Fruit fly (Drosophila melanogaster) whole organism, prepupa: Measurements from ENCODE around the gene CG3526.

Source experiments
- CG11902 ChIP-seq: fragments of 200-800 bp; sonication (Bioruptor generic); optimal IDR thresholded peaks from 3 replicates; lab custom pipeline; 2016; ENCODE audit warnings: missing biosample characterization, missing genetic modification characterization
- CG15336 ChIP-seq: fragments of 200-800 bp; sonication (Bioruptor generic); IDR thresholded peaks from 2 replicates; pipeline ENCODE4 v1.3.6; 2022; ENCODE audit warnings: missing biosample characterization, missing genetic modification characterization
- CG3032 ChIP-seq: fragments of 200-800 bp; optimal IDR thresholded peaks from 2 replicates; lab custom pipeline; 2019; ENCODE audit warnings: missing biosample characterization, mild to moderate bottlenecking, missing genetic modification characterization, moderate library complexity
- CG31627 ChIP-seq: fragments of 200-800 bp; sonication (Bioruptor generic); optimal IDR thresholded peaks from 3 replicates; lab custom pipeline; 2016; ENCODE audit warnings: missing biosample characterization, missing genetic modification characterization
- CG3919 ChIP-seq: fragments of 200-800 bp; sonication (Bioruptor generic); optimal IDR thresholded peaks from 3 replicates; lab custom pipeline; 2016; ENCODE audit warnings: missing biosample characterization, missing genetic modification characterization
- CG6854 ChIP-seq: fragments of 200-800 bp; sonication (Bioruptor generic); optimal IDR thresholded peaks from 2 replicates; lab custom pipeline; 2017; ENCODE audit warnings: missing biosample characterization, mild to moderate bottlenecking, missing genetic modification characterization
- CG9139 ChIP-seq: fragments of 200-800 bp; sonication (Bioruptor generic); optimal IDR thresholded peaks from 3 replicates; lab custom pipeline; 2017; ENCODE audit warnings: missing biosample characterization, mild to moderate bottlenecking, missing genetic modification characterization
- Eip78C ChIP-seq: fragments of 200-800 bp; sonication (Bioruptor generic); peaks from one replicate; lab custom pipeline; 2016; ENCODE audit warnings: missing biosample characterization, missing genetic modification characterization
- Eip93F ChIP-seq: fragments of 200-800 bp; sonication (Bioruptor generic); optimal IDR thresholded peaks from 2 replicates; lab custom pipeline; 2016; ENCODE audit warnings: missing biosample characterization, mild to moderate bottlenecking, missing genetic modification characterization
- Ets21C ChIP-seq: fragments of 200-800 bp; sonication (Bioruptor generic); optimal IDR thresholded peaks from 3 replicates; lab custom pipeline; 2016; ENCODE audit warnings: missing biosample characterization, missing genetic modification characterization
- Ets96B ChIP-seq: fragments of 200-800 bp; optimal IDR thresholded peaks from 2 replicates; lab custom pipeline; 2019; ENCODE audit warnings: missing biosample characterization, mild to moderate bottlenecking, missing genetic modification characterization, moderate library complexity
- Gug ChIP-seq: fragments of 200-800 bp; sonication (Bioruptor generic); IDR thresholded peaks from 2 replicates; pipeline ENCODE4 v1.3.6; 2022; ENCODE audit warnings: missing biosample characterization, missing genetic modification characterization
- Hr39 ChIP-seq: fragments of 200-800 bp; sonication (Bioruptor generic); optimal IDR thresholded peaks from 2 replicates; lab custom pipeline; 2016; ENCODE audit warnings: missing biosample characterization, missing genetic modification characterization
- Met ChIP-seq: fragments of 200-800 bp; sonication (Bioruptor generic); optimal IDR thresholded peaks from 3 replicates; lab custom pipeline; 2016; ENCODE audit warnings: missing biosample characterization, missing genetic modification characterization
- Sox14 ChIP-seq: fragments of 200-800 bp; sonication (Bioruptor generic); optimal IDR thresholded peaks from 3 replicates; lab custom pipeline; 2016; ENCODE audit warnings: missing biosample characterization, missing genetic modification characterization
- achi ChIP-seq: fragments of 200-800 bp; sonication (Bioruptor generic); optimal IDR thresholded peaks from 3 replicates; lab custom pipeline; 2016; ENCODE audit warnings: missing biosample characterization, missing genetic modification characterization
- acj6 ChIP-seq: fragments of 200-800 bp; sonication (Bioruptor generic); optimal IDR thresholded peaks from 3 replicates; lab custom pipeline; 2016; ENCODE audit warnings: missing biosample characterization, missing genetic modification characterization
- cyc ChIP-seq: fragments of 200-800 bp; sonication (Bioruptor generic); optimal IDR thresholded peaks from 3 replicates; lab custom pipeline; 2016; ENCODE audit warnings: missing biosample characterization, missing genetic modification characterization
- dsx ChIP-seq: fragments of 200-800 bp; optimal IDR thresholded peaks from 3 replicates; lab custom pipeline; 2019; ENCODE audit warnings: missing biosample characterization, mild to moderate bottlenecking, missing genetic modification characterization, moderate library complexity; ENCODE audit not compliant: poor library complexity, severe bottlenecking
- eg ChIP-seq: fragments of 200-800 bp; sonication (Bioruptor generic); IDR thresholded peaks from 3 replicates; pipeline ENCODE4 v1.3.6; 2022; ENCODE audit warnings: missing biosample characterization, missing genetic modification characterization
- esn ChIP-seq: fragments of 200-800 bp; sonication (Bioruptor generic); optimal IDR thresholded peaks from 2 replicates; lab custom pipeline; 2016; ENCODE audit warnings: missing biosample characterization, mild to moderate bottlenecking, missing genetic modification characterization, moderate library complexity
- fkh ChIP-seq: fragments of 200-800 bp; sonication (Bioruptor generic); optimal IDR thresholded peaks from 3 replicates; lab custom pipeline; 2017; ENCODE audit warnings: missing biosample characterization, mild to moderate bottlenecking, missing genetic modification characterization, moderate library complexity
- lz ChIP-seq: fragments of 200-800 bp; sonication (Bioruptor generic); optimal IDR thresholded peaks from 3 replicates; lab custom pipeline; 2016; ENCODE audit warnings: missing biosample characterization, missing genetic modification characterization
- pdm3 ChIP-seq: fragments of 200-800 bp; sonication (Bioruptor generic); optimal IDR thresholded peaks from 3 replicates; lab custom pipeline; 2016; ENCODE audit warnings: missing biosample characterization, missing genetic modification characterization
- salr ChIP-seq, 2 experiments: fragments of 200-800 bp; sonication (Bioruptor generic); optimal IDR thresholded peaks; 3 replicates each; lab custom pipeline; 2016 to 2018; ENCODE audit warnings: missing biosample characterization in 2 of 2, missing genetic modification characterization in 2 of 2, mild to moderate bottlenecking in 1 of 2
- ss ChIP-seq, 2 experiments: fragments of 200-800 bp; sonication (Bioruptor generic); optimal IDR thresholded peaks; 2 replicates in 1 of 2; 3 replicates in 1 of 2; lab custom pipeline; 2017 to 2018; ENCODE audit warnings: mild to moderate bottlenecking in 2 of 2, missing biosample characterization in 2 of 2, missing genetic modification characterization in 2 of 2, moderate library complexity in 1 of 2
- svp ChIP-seq: fragments of 200-800 bp; sonication (Bioruptor generic); peaks from one replicate; lab custom pipeline; 2016; ENCODE audit warnings: missing biosample characterization, missing genetic modification characterization
- topi ChIP-seq: fragments of 200-800 bp; sonication (Bioruptor generic); optimal IDR thresholded peaks from 3 replicates; lab custom pipeline; 2016; ENCODE audit warnings: missing biosample characterization, missing genetic modification characterization
- vri ChIP-seq: fragments of 200-800 bp; sonication (Bioruptor generic); optimal IDR thresholded peaks from 3 replicates; lab custom pipeline; 2016; ENCODE audit warnings: missing biosample characterization, mild to moderate bottlenecking, missing genetic modification characterization

Gene CG3526

DNA sequence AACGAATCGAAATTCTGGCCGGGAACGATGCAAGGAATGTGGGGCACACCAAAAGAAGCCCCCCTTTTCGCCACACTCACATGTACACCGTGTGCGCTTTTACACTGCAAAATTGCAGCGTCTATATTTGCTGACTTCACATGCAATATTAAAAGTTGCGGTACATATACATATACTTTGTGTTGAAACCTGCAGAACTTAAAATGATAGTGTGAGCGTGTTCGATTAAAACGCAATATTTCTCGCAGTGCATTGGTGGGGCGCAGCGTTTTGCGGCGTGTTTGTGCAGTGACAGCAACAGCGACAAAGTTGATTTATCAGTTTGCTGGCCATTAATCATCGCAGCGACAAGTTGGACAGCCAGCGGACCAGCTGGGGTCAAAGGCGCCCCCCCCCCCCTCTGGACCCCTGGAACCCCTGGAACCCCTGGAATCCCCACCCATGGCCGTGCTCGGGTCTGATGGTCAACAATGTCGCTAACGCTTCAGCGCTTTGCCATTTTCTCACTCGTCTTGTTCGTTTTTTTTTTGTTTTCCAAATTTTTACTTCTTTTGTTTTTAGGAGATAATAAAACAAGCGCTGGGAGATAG, 16.6 kb downstream of the CG3526 start (continued):
- TF ChIP-seq Ets96B (tag; lab: Kevin White, UChicago) (peak; percentile 14), Ets21C (GFP tag; lab: Kevin White, UChicago) (peak; percentile 20), CG3919 (peak; percentile 31), CG9139 (GFP tag; lab: Kevin White, UChicago) (no peak), cyc (peak; percentile 45), esn (GFP tag; lab: Kevin White, UChicago) (peak; percentile 36), Gug (GFP tag; lab: Robert Waterston, UW) (no peak; the same call in 1 of the 2 replicates)
- TF ChIP-seq, all 60 proteins: peak for 24

DNA sequence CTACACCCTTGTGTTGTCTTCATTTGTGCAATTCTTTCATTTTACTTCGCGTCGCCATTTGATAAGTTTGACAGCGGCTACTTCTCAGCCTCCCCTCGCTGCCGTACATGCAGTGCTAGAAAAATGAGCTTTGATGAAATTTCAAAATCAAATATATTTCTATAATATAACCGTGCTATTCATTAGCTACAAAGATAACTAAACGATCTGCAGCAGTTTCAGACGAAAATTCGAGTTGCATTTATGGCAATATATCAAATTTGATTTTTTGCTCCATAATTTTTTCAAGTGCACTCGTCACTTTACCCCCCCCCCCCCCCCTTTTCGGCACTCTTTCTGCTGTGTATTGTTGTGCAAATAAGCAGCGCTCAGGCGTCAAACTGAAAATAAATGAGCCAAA, 22.0 kb downstream of the CG3526 start:
- TF ChIP-seq fkh (GFP tag; lab: Kevin White, UChicago): no peak
- TF ChIP-seq Eip78C (GFP tag; lab: Kevin White, UChicago): peak; percentile 36
- no peak for TF ChIP-seq esn (GFP tag; lab: Kevin White, UChicago)
- peak; percentile 42 for TF ChIP-seq svp (GFP tag; lab: Kevin White, UChicago)
- no peak for TF ChIP-seq salr (GFP tag; optimal IDR thresholded peaks at IDR 0.05; lab: Kevin White, UChicago)

DNA sequence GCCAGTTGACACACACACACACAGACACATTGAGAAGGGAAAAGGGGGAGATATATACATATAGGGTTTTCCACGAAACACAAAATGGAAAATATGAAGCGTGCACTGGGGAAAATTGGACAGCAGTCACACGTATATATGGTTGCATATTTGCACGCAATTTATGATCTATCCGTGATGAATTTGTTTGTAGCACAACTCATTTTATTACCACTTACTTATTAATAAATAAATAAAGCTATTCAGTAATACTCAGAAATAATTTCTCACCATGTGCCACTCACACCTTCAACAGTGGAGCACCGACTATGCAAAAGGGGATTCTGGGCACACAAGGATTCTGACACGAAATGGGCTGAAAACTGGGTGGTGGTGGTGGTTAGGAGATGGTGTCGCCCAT, 23.5 kb downstream of the CG3526 start:
- TF ChIP-seq pdm3 (GFP tag; lab: Kevin White, UChicago): no peak
- TF ChIP-seq Ets96B (tag; lab: Kevin White, UChicago): peak; percentile 17
- TF ChIP-seq CG3032 (tag; lab: Kevin White, UChicago): peak; percentile 1
- TF ChIP-seq Eip78C (GFP tag; lab: Kevin White, UChicago): peak; percentile 19

DNA sequence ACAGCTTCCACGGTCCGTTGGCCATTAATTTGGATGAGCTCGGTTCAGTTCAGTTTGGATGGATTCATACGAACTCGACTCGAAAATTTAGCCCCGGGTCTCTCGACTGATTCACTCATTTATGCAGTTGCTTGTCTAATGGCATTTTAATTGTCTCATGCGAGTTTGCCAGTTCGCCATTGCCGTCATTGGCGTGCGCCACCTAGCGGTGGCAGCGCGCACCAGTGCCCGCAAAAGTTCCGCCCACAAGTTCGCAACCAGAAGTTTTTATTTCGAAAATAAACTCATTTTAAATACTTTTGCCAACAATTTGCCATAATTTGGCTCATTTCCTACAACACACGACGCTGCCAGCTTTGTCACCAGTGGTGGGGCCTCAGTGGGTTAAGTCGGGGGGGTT, 24.5 kb downstream of the CG3526 start:
- no peak for TF ChIP-seq ss (GFP tag; optimal IDR thresholded peaks at IDR 0.05; lab: Kevin White, UChicago)
- TF ChIP-seq Sox14 (GFP tag; lab: Kevin White, UChicago): no peak
- TF ChIP-seq esn (GFP tag; lab: Kevin White, UChicago): no peak
- TF ChIP-seq topi (GFP tag; lab: Kevin White, UChicago): no peak
- TF ChIP-seq Hr39: no peak
- no peak for TF ChIP-seq achi (GFP tag; lab: Kevin White, UChicago)

DNA sequence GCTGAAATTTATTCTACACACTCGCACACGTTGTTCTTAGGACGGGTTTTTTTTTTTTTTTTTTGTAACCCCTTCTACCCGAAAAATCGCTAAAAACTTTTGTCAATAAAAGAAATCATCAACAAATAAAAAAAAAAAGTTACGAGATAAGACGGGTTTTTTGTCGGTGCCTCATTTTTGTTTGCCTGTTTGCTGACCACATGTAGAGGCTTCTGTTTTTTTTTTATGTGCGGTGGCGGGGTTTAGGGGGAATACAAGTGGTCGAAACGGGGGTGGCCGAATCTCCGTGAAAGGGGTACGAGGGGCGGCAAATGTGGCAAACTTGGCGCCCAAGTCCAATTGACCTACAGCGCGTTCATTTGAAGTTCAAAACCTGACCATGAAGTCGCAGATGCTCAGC, 28.0 kb downstream of the CG3526 start:
- TF ChIP-seq fkh (GFP tag; lab: Kevin White, UChicago) (peak; percentile 64), Eip93F (no peak), acj6 (GFP tag; lab: Kevin White, UChicago) (no peak), vri (peak; percentile 6)

DNA sequence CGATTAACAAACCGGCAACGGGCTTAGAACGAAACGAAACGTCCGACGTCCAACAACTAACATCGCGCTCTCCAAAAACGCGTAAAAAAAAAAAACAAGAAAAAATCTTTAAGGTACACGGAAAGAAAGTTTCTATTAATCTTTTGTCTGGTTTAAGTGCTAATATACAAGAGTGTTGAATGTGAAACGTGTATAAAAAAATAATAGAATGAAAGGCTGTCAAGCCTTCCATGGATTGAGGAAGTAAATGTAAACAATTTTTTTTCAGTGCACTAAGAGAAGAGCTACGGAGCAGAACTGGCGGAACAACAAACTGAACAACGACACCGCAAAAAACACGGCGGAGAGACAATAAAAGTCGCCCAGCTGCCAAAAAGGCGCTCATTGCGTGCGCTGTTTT, 29.2 kb downstream of the CG3526 start, which contains the start of gene CG3588:
CG3588 (plus strand) TSS at position 29 of the 400 bp plus-strand sequence.
- TF ChIP-seq topi (GFP tag; lab: Kevin White, UChicago) (peak; percentile 40), dsx (GFP tag; lab: Kevin White, UChicago) (no peak), Eip78C (GFP tag; lab: Kevin White, UChicago) (peak; percentile 57), cyc (peak; percentile 25), CG6854 (GFP tag; lab: Kevin White, UChicago) (no peak), CG15336 (GFP tag; lab: Robert Waterston, UW) (no peak), svp (GFP tag; lab: Kevin White, UChicago) (peak; percentile 53), Met (GFP tag; lab: Kevin White, UChicago) (peak; percentile 3), vri (peak; percentile 4), CG31627 (GFP tag; lab: Kevin White, UChicago) (peak; percentile 36), lz (GFP tag; lab: Kevin White, UChicago) (peak; percentile 26), eg (GFP tag; lab: Robert Waterston, UW) (0 out of 3 replicates have a peak, but pooled peaks have one; percentile 26), CG11902 (GFP tag; lab: Kevin White, UChicago) (peak; percentile 3), Hr39 (peak; percentile 40), Ets21C (GFP tag; lab: Kevin White, UChicago) (peak; percentile 22)
